Worm (Caenorhabditis elegans): ENCODE measurements around the gene trpp-6.

ce11 chrV:10000760-10001159, 9.1 kb downstream of the trpp-6 start, which contains the start of gene K08H10.10:
- TF ChIP-seq elt-2 (tag; optimal IDR thresholded peaks at IDR 0.05) (no peak), nhr-28 (tag; optimal IDR thresholded peaks at IDR 0.05) (no peak), ztf-4 (tag; optimal IDR thresholded peaks at IDR 0.05) (no peak), fkh-4 (tag; optimal IDR thresholded peaks at IDR 0.05; ENCODE audit: borderline replicate concordance) (no peak), nhr-12 (tag; optimal IDR thresholded peaks at IDR 0.05) (no peak), aly-2 (tag; optimal IDR thresholded peaks at IDR 0.05) (no peak), hlh-17 (GFP tag; optimal IDR thresholded peaks at IDR 0.05; ENCODE audit: borderline replicate concordance) (no peak)
